Fruit fly (Drosophila melanogaster): Measurements from ENCODE around the gene CG17361.

DNA sequence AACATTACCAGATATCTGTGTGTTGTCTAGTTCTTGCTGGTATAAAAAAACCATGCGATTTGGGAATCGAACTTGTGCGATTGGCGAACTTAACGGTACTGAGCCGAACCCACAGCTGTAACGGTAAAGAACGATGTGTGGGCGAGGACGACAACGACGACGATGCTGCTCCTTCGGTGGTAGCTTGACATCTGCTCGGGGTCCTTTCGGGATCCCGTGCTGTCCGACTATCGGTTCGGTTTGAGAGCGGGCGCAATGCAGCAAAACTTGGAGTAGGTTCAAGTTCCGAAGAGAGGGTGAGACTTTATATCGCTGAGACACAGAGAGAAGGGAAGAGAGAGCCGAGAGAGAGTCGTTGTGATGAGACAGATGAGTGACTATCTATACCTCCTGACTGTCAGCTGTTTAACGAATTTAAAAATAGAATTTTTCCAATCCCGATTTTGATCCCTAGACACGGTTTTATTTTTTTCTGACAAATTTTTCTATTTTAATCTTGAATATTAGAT is 3.7 kb upstream of the CG17361 start, which contains the start of gene CG17364:
- TF ChIP-seq Xrp1 (GFP tag; IDR thresholded peaks at IDR 0.05): no peak
- TF ChIP-seq pros (GFP tag; optimal IDR thresholded peaks at IDR 0.05): no peak
- TF ChIP-seq Neu2 (GFP tag; optimal IDR thresholded peaks at IDR 0.05; ENCODE audit: borderline replicate concordance): no peak
- no peak for TF ChIP-seq Vsx1 (GFP tag; optimal IDR thresholded peaks at IDR 0.05)
- no peak for TF ChIP-seq pum (GFP tag; optimal IDR thresholded peaks at IDR 0.05)
- no peak for TF ChIP-seq fd3F (GFP tag; optimal IDR thresholded peaks at IDR 0.05)
- TF ChIP-seq Aef1 (GFP tag; IDR thresholded peaks at IDR 0.05): no peak
- no peak for TF ChIP-seq ssp (GFP tag; IDR thresholded peaks at IDR 0.05)
- no peak for TF ChIP-seq CG16779 (GFP tag; IDR thresholded peaks at IDR 0.05)
- no peak for TF ChIP-seq lab (GFP tag; optimal IDR thresholded peaks at IDR 0.05)
- peak; percentile 5 for TF ChIP-seq CG5180 (GFP tag; optimal IDR thresholded peaks at IDR 0.05)
- no peak for TF ChIP-seq CG9797 (GFP tag; optimal IDR thresholded peaks at IDR 0.05)
- TF ChIP-seq NC2α (GFP tag; optimal IDR thresholded peaks at IDR 0.05): no peak
